Worm (Caenorhabditis elegans): ENCODE data around the gene plpp-1.2.

Gene plpp-1.2

ce11 chrII:6482762-6483161 is 2.5 kb upstream of the plpp-1.2 start:
- no peak for TF ChIP-seq him-1 (tag; optimal IDR thresholded peaks at IDR 0.05)
- TF ChIP-seq dao-5 (tag; optimal IDR thresholded peaks at IDR 0.05) = no peak
- no peak for TF ChIP-seq W03F9.2 (tag; optimal IDR thresholded peaks at IDR 0.05)

DNA sequence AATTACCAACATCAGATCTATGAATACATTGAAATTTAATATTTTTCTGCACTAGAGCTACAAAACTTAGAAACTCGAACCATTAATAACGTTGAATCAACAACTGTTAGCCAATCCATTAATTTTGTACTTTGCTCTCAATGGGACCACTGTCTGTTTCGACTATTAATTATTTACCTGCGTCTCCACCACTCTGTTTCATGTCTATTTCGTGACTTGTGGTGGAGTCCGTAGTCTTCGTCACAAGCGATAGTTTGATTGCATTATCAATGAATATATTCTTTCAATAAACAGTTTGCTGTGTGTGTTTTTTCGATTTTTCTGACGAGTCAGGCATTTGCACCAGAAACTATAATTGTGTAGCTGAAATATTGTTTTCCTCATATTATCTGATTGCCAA is 1.1 kb downstream of the plpp-1.2 start:
- no peak for TF ChIP-seq him-1 (tag; optimal IDR thresholded peaks at IDR 0.05)
- TF ChIP-seq dao-5 (tag; optimal IDR thresholded peaks at IDR 0.05) = no peak
- no peak for TF ChIP-seq W03F9.2 (tag; optimal IDR thresholded peaks at IDR 0.05)

ce11 chrII:6489711-6490184 is 4.5 kb downstream of the plpp-1.2 start, which contains the start of the genes snr-3 and rsp-5:
TSS of gene snr-3 (minus strand) at chrII:6489761.
TSS of gene rsp-5 (plus strand) at chrII:6490165.
- TF ChIP-seq dao-5 (tag; optimal IDR thresholded peaks at IDR 0.05) (no peak), W03F9.2 (tag; optimal IDR thresholded peaks at IDR 0.05) (peak; percentile 70), him-1 (tag; optimal IDR thresholded peaks at IDR 0.05) (peak; percentile 7)

ce11 chrII:6491187-6491586 is 5.9 kb downstream of the plpp-1.2 start:
- no peak for TF ChIP-seq dao-5 (tag; optimal IDR thresholded peaks at IDR 0.05)
- no peak for TF ChIP-seq him-1 (tag; optimal IDR thresholded peaks at IDR 0.05)
- TF ChIP-seq W03F9.2 (tag; optimal IDR thresholded peaks at IDR 0.05) = no peak

DNA sequence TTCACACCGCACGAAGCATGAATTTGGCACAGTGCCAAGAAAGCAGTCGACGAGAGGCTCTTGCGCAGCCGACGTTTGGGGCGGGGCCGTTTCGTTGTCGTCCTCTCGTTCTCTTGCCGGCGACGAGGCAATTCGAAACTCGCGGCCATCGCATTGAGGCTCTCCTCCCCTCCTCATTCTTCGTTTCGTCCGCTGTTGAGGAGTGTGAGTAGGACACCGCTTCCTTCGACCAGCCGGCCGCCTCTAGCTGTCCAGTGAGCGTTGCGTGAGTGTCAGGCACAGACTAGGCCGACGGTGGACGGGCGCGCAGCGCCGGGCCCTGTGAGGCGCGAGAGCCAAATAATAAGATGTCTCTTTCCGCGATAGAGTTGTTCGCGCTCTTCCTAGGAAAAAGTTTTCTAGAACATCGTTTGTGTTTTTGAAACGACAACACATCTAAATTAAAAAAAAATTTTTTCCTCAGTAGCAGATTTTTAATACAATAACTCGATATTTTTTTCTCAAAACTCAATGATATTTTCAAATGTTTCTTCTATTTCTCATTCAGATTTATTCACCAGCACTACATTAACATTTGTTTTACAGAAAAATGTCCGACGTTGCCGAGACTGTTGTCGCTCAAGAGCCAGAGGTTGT is 6.7 kb downstream of the plpp-1.2 start, which contains the start of the genes T28D9.11 and T28D9.1:
Gene T28D9.11, minus strand, starts transcription at position 177 of the 636 bp plus-strand sequence.
Gene T28D9.1, plus strand, starts transcription at position 586 of the 636 bp plus-strand sequence.
- TF ChIP-seq dao-5 (tag; optimal IDR thresholded peaks at IDR 0.05) (no peak), him-1 (tag; optimal IDR thresholded peaks at IDR 0.05) (peak; percentile 63), W03F9.2 (tag; optimal IDR thresholded peaks at IDR 0.05) (no peak)

DNA sequence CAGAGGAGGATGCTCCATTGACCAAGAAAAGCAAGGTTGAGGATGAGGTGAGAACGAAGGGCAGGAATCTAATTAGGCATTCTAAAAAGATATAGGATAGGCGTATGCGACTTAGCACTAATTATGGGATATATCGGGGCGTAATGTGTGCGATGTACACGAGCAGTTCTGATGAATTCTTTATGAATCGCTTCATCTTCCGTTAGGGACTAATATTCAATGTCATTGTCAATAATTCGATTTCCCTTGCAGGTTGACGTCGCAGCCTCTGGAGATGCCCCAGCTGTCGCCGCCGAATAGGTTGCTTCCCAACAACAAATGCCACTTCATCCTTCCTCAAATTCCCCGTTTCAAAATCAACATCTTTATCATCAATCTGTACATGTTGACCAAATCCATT is 7.9 kb downstream of the plpp-1.2 start:
- TF ChIP-seq dao-5 (tag; optimal IDR thresholded peaks at IDR 0.05) (no peak), W03F9.2 (tag; optimal IDR thresholded peaks at IDR 0.05) (no peak), him-1 (tag; optimal IDR thresholded peaks at IDR 0.05) (no peak)

ce11 chrII:6493709-6494326 is 8.5 kb downstream of the plpp-1.2 start:
- TF ChIP-seq dao-5 (tag; optimal IDR thresholded peaks at IDR 0.05) = no peak
- no peak for TF ChIP-seq W03F9.2 (tag; optimal IDR thresholded peaks at IDR 0.05)

DNA sequence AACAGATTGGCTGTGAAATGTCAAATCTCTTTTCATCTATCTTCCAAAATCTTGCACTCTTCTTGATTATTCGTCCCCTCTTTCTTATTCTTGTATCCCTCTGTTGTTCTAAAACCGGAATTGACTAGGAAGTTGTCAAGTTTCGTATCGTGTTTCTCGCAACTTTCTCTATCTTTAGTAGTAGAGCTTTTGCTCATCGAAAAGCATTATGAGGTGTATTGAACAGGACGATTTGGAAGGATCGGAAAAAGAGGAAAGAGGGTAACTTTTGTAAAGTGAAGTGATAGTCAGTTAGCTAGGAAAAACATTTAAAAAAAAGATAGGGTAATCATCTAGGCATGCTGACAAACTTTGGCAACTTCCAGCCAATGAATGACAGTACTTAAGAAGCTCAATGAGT is 11.2 kb downstream of the plpp-1.2 start:
- no peak for TF ChIP-seq him-1 (tag; optimal IDR thresholded peaks at IDR 0.05)
- TF ChIP-seq W03F9.2 (tag; optimal IDR thresholded peaks at IDR 0.05) = no peak
- TF ChIP-seq dao-5 (tag; optimal IDR thresholded peaks at IDR 0.05) = no peak

DNA sequence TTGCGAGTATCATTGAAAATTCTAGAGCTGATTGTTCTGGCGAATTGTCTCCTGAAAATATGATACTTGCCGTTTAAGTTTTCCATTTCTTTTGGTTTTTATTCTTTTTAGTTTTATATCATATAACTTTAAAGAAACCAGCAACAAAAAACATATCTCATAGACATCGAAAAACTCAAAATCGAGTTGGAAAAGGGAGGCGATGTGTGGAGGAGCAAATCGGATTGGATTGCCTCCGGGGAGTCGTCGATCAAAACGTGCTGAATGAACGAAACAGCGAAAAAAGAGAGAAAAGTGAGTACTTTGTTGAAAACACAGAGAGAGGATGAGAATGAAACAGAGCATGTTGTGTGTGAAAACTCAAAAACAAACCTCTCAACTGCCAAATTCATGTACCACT is 11.9 kb downstream of the plpp-1.2 start:
- TF ChIP-seq dao-5 (tag; optimal IDR thresholded peaks at IDR 0.05) = no peak

ce11 chrII:6498609-6499008 is 13.3 kb downstream of the plpp-1.2 start:
- TF ChIP-seq him-1 (tag; optimal IDR thresholded peaks at IDR 0.05) (no peak), dao-5 (tag; optimal IDR thresholded peaks at IDR 0.05) (no peak), W03F9.2 (tag; optimal IDR thresholded peaks at IDR 0.05) (no peak)

- TF ChIP-seq dao-5 (tag; optimal IDR thresholded peaks at IDR 0.05) (no peak), him-1 (tag; optimal IDR thresholded peaks at IDR 0.05) (no peak), W03F9.2 (tag; optimal IDR thresholded peaks at IDR 0.05) (no peak)
Measured at ce11 chrII:6499067-6499466, 13.8 kb downstream of the plpp-1.2 start, which contains the start of gene twk-49. TSS of gene twk-49 (minus strand) at chrII:6499167.

DNA sequence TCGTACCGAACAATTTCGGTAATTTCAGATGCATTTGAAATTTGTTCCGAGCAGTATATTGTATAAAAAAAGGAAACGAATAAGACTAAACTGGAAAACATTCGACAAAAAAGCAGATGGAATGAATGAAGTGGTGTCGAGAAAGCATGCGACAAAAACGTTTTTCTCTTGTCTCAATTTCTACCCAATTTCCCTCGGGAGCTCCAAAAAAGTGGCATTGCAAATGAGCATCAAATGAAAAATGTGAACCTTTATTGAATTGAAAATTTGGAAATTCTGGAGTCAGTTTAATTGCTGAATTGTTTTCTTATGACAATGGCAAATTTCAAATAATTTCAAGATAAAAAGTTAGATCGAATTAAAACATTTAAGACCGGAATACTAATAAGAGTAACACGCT is 14.9 kb downstream of the plpp-1.2 start, which contains the start of gene R05G9.5:
Gene R05G9.5, minus strand, starts transcription at position 101 of the 400 bp plus-strand sequence.
- no peak for TF ChIP-seq him-1 (tag; optimal IDR thresholded peaks at IDR 0.05)
- TF ChIP-seq dao-5 (tag; optimal IDR thresholded peaks at IDR 0.05) = no peak
- TF ChIP-seq W03F9.2 (tag; optimal IDR thresholded peaks at IDR 0.05) = no peak

- TF ChIP-seq dao-5 (tag; optimal IDR thresholded peaks at IDR 0.05) (no peak), him-1 (tag; optimal IDR thresholded peaks at IDR 0.05) (no peak), W03F9.2 (tag; optimal IDR thresholded peaks at IDR 0.05) (no peak)
Measured at ce11 chrII:6501420-6501819, 16.1 kb downstream of the plpp-1.2 start, which contains the start of gene R05G9.3. TSS of gene R05G9.3 (minus strand) at chrII:6501520.

DNA sequence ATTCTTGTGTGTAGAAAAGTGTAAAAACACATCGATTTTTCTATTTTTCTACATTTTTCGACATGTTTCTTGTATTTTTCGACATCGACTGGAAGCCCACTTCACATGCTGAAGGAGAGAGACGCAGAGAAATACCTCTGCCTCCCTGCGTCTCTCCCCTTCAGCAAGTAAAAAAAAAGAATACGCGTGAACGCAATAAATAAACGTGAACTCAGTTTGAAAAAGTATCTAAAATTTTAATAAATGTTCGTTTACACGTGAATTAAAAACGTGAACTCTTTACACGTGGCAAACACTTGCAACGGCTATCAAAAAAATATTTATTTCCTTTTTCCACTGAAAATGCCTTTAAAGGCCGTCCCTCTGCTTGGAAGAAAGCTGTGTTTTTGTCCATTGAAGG is 17.6 kb downstream of the plpp-1.2 start, which contains the start of gene R05G9.1:
Gene R05G9.1, plus strand, starts transcription at position 343 of the 400 bp plus-strand sequence.
- TF ChIP-seq W03F9.2 (tag; optimal IDR thresholded peaks at IDR 0.05) (no peak), dao-5 (tag; optimal IDR thresholded peaks at IDR 0.05) (no peak), him-1 (tag; optimal IDR thresholded peaks at IDR 0.05) (no peak)

All from whole organism, L4/young adult.